Worm (Caenorhabditis elegans) whole organism, mixed stage, embryonic: ENCODE results near the gene F58G1.2.

Source experiments
- elt-1 ChIP-seq: sonication (generic microtip); optimal IDR thresholded peaks from 2 replicates; lab custom pipeline; 2017; ENCODE audit warnings: missing genetic modification characterization, mild to moderate bottlenecking, missing compliant biosample characterization, antibody characterized with exemption, moderate library complexity, borderline replicate concordance; ENCODE audit not compliant: insufficient read depth
- lsy-2 ChIP-seq: fragments of 150-350 bp; optimal IDR thresholded peaks from 2 replicates; lab custom pipeline; 2014; ENCODE audit warnings: missing biosample characterization, missing genetic modification characterization
- nhr-12 ChIP-seq: fragments of 150-350 bp; optimal IDR thresholded peaks from 2 replicates; lab custom pipeline; 2014; ENCODE audit warnings: missing biosample characterization, missing genetic modification characterization
- nhr-2 ChIP-seq: fragments of 150-350 bp; optimal IDR thresholded peaks from 2 replicates; lab custom pipeline; 2014; ENCODE audit warnings: missing biosample characterization, missing genetic modification characterization
- nhr-237 ChIP-seq: fragments of 150-350 bp; optimal IDR thresholded peaks from 2 replicates; lab custom pipeline; 2014; ENCODE audit warnings: missing biosample characterization, missing genetic modification characterization
- unc-62 ChIP-seq: fragments of 150-350 bp; optimal IDR thresholded peaks from 2 replicates; lab custom pipeline; 2014; ENCODE audit warnings: missing biosample characterization, missing genetic modification reagents, missing genetic modification characterization

ce11 chrII:12930138-12930537 lies 11.3 kb upstream of the F58G1.2 start:
- TF ChIP-seq nhr-2 (tag; lab: Kevin White, UChicago): no peak
- no peak for TF ChIP-seq unc-62 (GFP tag; lab: Kevin White, UChicago)
- no peak for TF ChIP-seq nhr-12 (tag; lab: Kevin White, UChicago)
- no peak for TF ChIP-seq elt-1 (tag; lab: Kevin White, UChicago)
- TF ChIP-seq lsy-2 (tag; lab: Kevin White, UChicago): no peak
- no peak for TF ChIP-seq nhr-237
